Fruit fly (Drosophila melanogaster): ENCODE data around the gene brk.

Gene brk

DNA sequence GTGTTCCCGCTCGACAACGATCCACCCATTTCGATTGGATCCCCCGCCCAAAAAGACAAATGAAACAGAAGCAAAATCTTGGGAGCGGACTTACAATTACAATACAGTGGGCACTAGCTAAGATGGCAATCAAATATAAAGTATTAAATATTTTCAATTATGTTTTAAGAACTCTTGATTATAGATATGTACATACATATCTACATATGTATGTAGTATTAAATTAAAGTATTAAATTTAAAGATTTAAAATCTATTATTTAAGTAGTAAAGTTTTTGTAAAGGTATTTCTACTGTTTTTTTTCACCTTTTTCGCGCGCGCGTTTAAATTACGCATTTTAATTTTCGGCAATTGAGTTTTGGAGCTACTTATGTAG, 27.1 kb downstream of the brk start (continued):
- TF ChIP-seq Sin3A (optimal IDR thresholded peaks at IDR 0.05) (no peak), CG12744 (GFP tag; optimal IDR thresholded peaks at IDR 0.05) (no peak), Trl (optimal IDR thresholded peaks at IDR 0.05) (no peak), Trl (GFP tag; optimal IDR thresholded peaks at IDR 0.05) (no peak), Dip2 (GFP tag; IDR thresholded peaks at IDR 0.05) (no peak), CG31224 (GFP tag; IDR thresholded peaks at IDR 0.05) (peak; percentile 54), Stat92E (GFP tag; optimal IDR thresholded peaks at IDR 0.05) (no peak), maf-S (GFP tag; optimal IDR thresholded peaks at IDR 0.05) (no peak), CG12942 (GFP tag; optimal IDR thresholded peaks at IDR 0.05) (peak; percentile 14), Nf-YC (tag; optimal IDR thresholded peaks at IDR 0.05) (peak; percentile 80), prd (optimal IDR thresholded peaks at IDR 0.05) (no peak), prd (GFP tag; IDR thresholded peaks at IDR 0.05) (peak; percentile 64), CG10274 (GFP tag; optimal IDR thresholded peaks at IDR 0.05) (peak; percentile 24), Fer2 (tag; optimal IDR thresholded peaks at IDR 0.05) (peak; percentile 42), gsb-n (tag; optimal IDR thresholded peaks at IDR 0.05) (peak; percentile 85), CG10565 (GFP tag; optimal IDR thresholded peaks at IDR 0.05) (no peak), kni (GFP tag; optimal IDR thresholded peaks at IDR 0.05) (no peak), CG1529 (GFP tag; optimal IDR thresholded peaks at IDR 0.05) (peak; percentile 51), CG15269 (tag; optimal IDR thresholded peaks at IDR 0.05) (peak; percentile 85), dan (GFP tag; IDR thresholded peaks at IDR 0.05) (no peak), Taf1 (GFP tag; IDR thresholded peaks at IDR 0.05) (peak; percentile 55; the same call in 1 of the 2 replicates), CG12769 (tag; optimal IDR thresholded peaks at IDR 0.05) (no peak), hkb (optimal IDR thresholded peaks at IDR 0.05) (no peak), hkb (GFP tag; IDR thresholded peaks at IDR 0.05) (peak; percentile 80), exex (tag; optimal IDR thresholded peaks at IDR 0.05) (peak; percentile 18), CG4424 (GFP tag; optimal IDR thresholded peaks at IDR 0.05) (peak; percentile 58), Poxn (GFP tag; IDR thresholded peaks at IDR 0.05) (0 out of 2 replicates have a peak, but pooled peaks have one; percentile 36), CG15479 (GFP tag; optimal IDR thresholded peaks at IDR 0.05) (no peak), gcm2 (GFP tag; optimal IDR thresholded peaks at IDR 0.05) (no peak), Fer1 (GFP tag; optimal IDR thresholded peaks at IDR 0.05) (peak; percentile 81), CG14050 (GFP tag; IDR thresholded peaks at IDR 0.05) (0 out of 3 replicates have a peak, but pooled peaks have one; percentile 21), gt (GFP tag; IDR thresholded peaks at IDR 0.05) (no peak), sd (tag; optimal IDR thresholded peaks at IDR 0.05) (peak; percentile 50), sisA (GFP tag; IDR thresholded peaks at IDR 0.05) (peak; percentile 58), MTF-1 (GFP tag; optimal IDR thresholded peaks at IDR 0.05; ENCODE audit: borderline replicate concordance) (peak; percentile 6), crp (GFP tag; optimal IDR thresholded peaks at IDR 0.05) (no peak), nerfin-2 (GFP tag; IDR thresholded peaks at IDR 0.05; ENCODE audit: partially characterized antibody) (no peak), CG4617 (GFP tag; optimal IDR thresholded peaks at IDR 0.05; ENCODE audit: borderline replicate concordance) (peak; percentile 2), zf30C (GFP tag; optimal IDR thresholded peaks at IDR 0.05) (no peak), jigr1 (GFP tag; IDR thresholded peaks at IDR 0.05) (peak; percentile 41; the same call in 1 of the 3 replicates), sob (GFP tag; IDR thresholded peaks at IDR 0.05) (peak; percentile 73), CG13775 (GFP tag; optimal IDR thresholded peaks at IDR 0.05) (peak; percentile 58), ERR (GFP tag; optimal IDR thresholded peaks at IDR 0.05) (no peak), CG15696 (tag; optimal IDR thresholded peaks at IDR 0.05) (peak; percentile 76), wor (GFP tag; IDR thresholded peaks at IDR 0.05) (peak; percentile 45), sens-2 (GFP tag; IDR thresholded peaks at IDR 0.05) (no peak), Sox102F (GFP tag; optimal IDR thresholded peaks at IDR 0.05) (peak; percentile 82), CG9727 (GFP tag; optimal IDR thresholded peaks at IDR 0.05) (peak; percentile 73), Nf-YA (GFP tag; IDR thresholded peaks at IDR 0.05) (no peak), CG13296 (GFP tag; optimal IDR thresholded peaks at IDR 0.05) (peak; percentile 73), CG11398 (GFP tag; optimal IDR thresholded peaks at IDR 0.05) (no peak), salm (tag; optimal IDR thresholded peaks at IDR 0.05) (peak; percentile 51)
